Worm (Caenorhabditis elegans) whole organism, early embryonic: Measurements from ENCODE around the gene T19D2.13.

ENCODE experiments used
- B0310.2 ChIP-seq: sonication (generic microtip); optimal IDR thresholded peaks from 2 replicates; lab custom pipeline; 2016; ENCODE audit warnings: mild to moderate bottlenecking, missing genetic modification characterization, missing compliant biosample characterization
- F13C5.2 ChIP-seq: sonication (generic microtip); optimal IDR thresholded peaks from 2 replicates; lab custom pipeline; 2017; ENCODE audit warnings: mild to moderate bottlenecking, missing genetic modification characterization, inconsistent platforms, missing compliant biosample characterization
- aly-1 ChIP-seq: sonication (generic microtip); optimal IDR thresholded peaks from 2 replicates; lab custom pipeline; 2016; ENCODE audit warnings: missing genetic modification characterization, missing compliant biosample characterization
- ama-1 ChIP-seq: fragments of 150-350 bp; optimal IDR thresholded peaks from 2 replicates; lab custom pipeline; 2014
- ceh-13 ChIP-seq: fragments of 200-800 bp; sonication (Bioruptor generic); optimal IDR thresholded peaks from 2 replicates; lab custom pipeline; 2018; ENCODE audit warnings: mild to moderate bottlenecking, missing genetic modification characterization, missing compliant biosample characterization
- ceh-36 ChIP-seq: sonication (generic microtip); optimal IDR thresholded peaks from 2 replicates; lab custom pipeline; 2016; ENCODE audit warnings: missing genetic modification characterization, inconsistent platforms, missing compliant biosample characterization
- ets-7 ChIP-seq: sonication (generic microtip); optimal IDR thresholded peaks from 2 replicates; lab custom pipeline; 2016; ENCODE audit warnings: missing genotype, missing genetic modification characterization, missing compliant biosample characterization
- flt-1 ChIP-seq: fragments of 200-800 bp; sonication (Bioruptor generic); IDR thresholded peaks from 2 replicates; pipeline ENCODE4 v1.3.6; 2022; ENCODE audit warnings: missing genetic modification characterization, missing compliant biosample characterization
- hmbx-1 ChIP-seq: sonication (generic microtip); optimal IDR thresholded peaks from 2 replicates; lab custom pipeline; 2016; ENCODE audit warnings: mild to moderate bottlenecking, missing genetic modification characterization, missing compliant biosample characterization
- hmg-4 ChIP-seq: fragments of 200-800 bp; sonication (Bioruptor generic); optimal IDR thresholded peaks from 2 replicates; lab custom pipeline; 2018; ENCODE audit warnings: mild to moderate bottlenecking, missing genetic modification characterization, missing compliant biosample characterization
- hnd-1 ChIP-seq: sonication (generic microtip); optimal IDR thresholded peaks from 2 replicates; lab custom pipeline; 2016; ENCODE audit warnings: missing genetic modification characterization, missing compliant biosample characterization
- pes-1 ChIP-seq: fragments of 200-800 bp; sonication (Bioruptor generic); IDR thresholded peaks from 2 replicates; pipeline ENCODE4 v1.3.6; 2022; ENCODE audit warnings: missing genetic modification reagents, missing genetic modification characterization, missing compliant biosample characterization
- scrt-1 ChIP-seq: fragments of 200-800 bp; sonication (Bioruptor generic); IDR thresholded peaks from 2 replicates; pipeline ENCODE4 v1.3.6; 2022; ENCODE audit warnings: missing genetic modification characterization, missing compliant biosample characterization
- sea-1 ChIP-seq: fragments of 200-800 bp; sonication (Bioruptor generic); conservative IDR thresholded peaks from 2 replicates; pipeline ENCODE4 v1.3.6; 2022; ENCODE audit warnings: missing genetic modification characterization, missing compliant biosample characterization
- tbx-11 ChIP-seq: fragments of 200-800 bp; sonication (Bioruptor generic); IDR thresholded peaks from 2 replicates; pipeline ENCODE4 v1.3.6; 2022; ENCODE audit warnings: missing genetic modification characterization, missing compliant biosample characterization
- tbx-37 ChIP-seq: fragments of 200-800 bp; sonication (Bioruptor generic); conservative IDR thresholded peaks from 2 replicates; pipeline ENCODE4 v1.3.6; 2022; ENCODE audit warnings: missing genetic modification reagents, missing genetic modification characterization, missing compliant biosample characterization
- tra-4 ChIP-seq: sonication (generic microtip); optimal IDR thresholded peaks from 2 replicates; lab custom pipeline; 2017; ENCODE audit warnings: missing genetic modification characterization, missing compliant biosample characterization

T19D2.13 gene

DNA sequence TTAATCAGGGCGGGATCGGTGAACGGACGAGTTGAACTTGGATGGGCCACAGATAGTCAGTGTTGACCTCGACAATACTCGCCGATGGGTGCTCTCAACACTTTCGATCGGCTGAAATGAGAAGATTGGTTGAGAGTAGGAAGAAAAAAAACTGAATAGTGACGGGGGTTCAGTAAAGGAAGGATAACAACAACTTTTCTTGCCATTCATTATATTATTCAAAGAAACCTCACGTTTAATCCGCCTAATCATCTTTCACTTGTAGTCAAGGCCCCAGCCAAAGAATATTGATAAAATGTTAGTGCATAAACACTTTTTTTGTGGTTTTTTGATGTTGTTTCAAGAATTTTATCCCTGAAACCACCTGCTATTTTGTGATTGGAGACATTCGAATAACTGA, at the start of gene T19D2.13:
Gene T19D2.13, minus strand, starts transcription at position 101 of the 400 bp plus-strand sequence.
- no peak for TF ChIP-seq B0310.2 (tag; lab: Kevin White, UChicago)
- TF ChIP-seq ceh-36 (tag; lab: Kevin White, UChicago) = no peak
- TF ChIP-seq flt-1 (GFP tag; lab: Robert Waterston, UW) = no peak
- TF ChIP-seq hmbx-1 (tag; lab: Kevin White, UChicago) = no peak
- no peak for TF ChIP-seq tra-4 (tag; lab: Kevin White, UChicago)
- no peak for TF ChIP-seq hmg-4 (GFP tag; lab: Kevin White, UChicago)
- TF ChIP-seq scrt-1 = no peak
- TF ChIP-seq sea-1 (GFP tag; lab: Robert Waterston, UW) = no peak

- no peak for TF ChIP-seq ets-7
- TF ChIP-seq hmg-4 (GFP tag; lab: Kevin White, UChicago) = no peak
- no peak for TF ChIP-seq ama-1 (lab: Kevin White, UChicago)
- TF ChIP-seq aly-1 = no peak
- TF ChIP-seq hnd-1 (tag; lab: Kevin White, UChicago) = no peak
- no peak for TF ChIP-seq hmbx-1 (tag; lab: Kevin White, UChicago)
- no peak for TF ChIP-seq scrt-1
- TF ChIP-seq B0310.2 (tag; lab: Kevin White, UChicago) = no peak
- no peak for TF ChIP-seq ceh-36 (tag; lab: Kevin White, UChicago)
- TF ChIP-seq F13C5.2 = no peak
- TF ChIP-seq tbx-11 = no peak
- no peak for TF ChIP-seq ceh-13 (GFP tag; lab: Kevin White, UChicago)
- TF ChIP-seq flt-1 (GFP tag; lab: Robert Waterston, UW) = no peak
- TF ChIP-seq sea-1 (GFP tag; lab: Robert Waterston, UW) = no peak
- TF ChIP-seq tra-4 (tag; lab: Kevin White, UChicago) = no peak
- TF ChIP-seq pes-1 = no peak
- no peak for TF ChIP-seq tbx-37 (GFP tag; lab: Robert Waterston, UW)
These were observed 49.5 kb upstream of the T19D2.13 start for ce11 chrX:3991652-3992051.

- TF ChIP-seq pes-1 (no peak), hnd-1 (tag; lab: Kevin White, UChicago) (no peak), hmbx-1 (tag; lab: Kevin White, UChicago) (no peak), B0310.2 (tag; lab: Kevin White, UChicago) (no peak)
These were observed 48.8 kb upstream of the T19D2.13 start for ce11 chrX:3990941-3991340.

ce11 chrX:3990495-3990894, 48.3 kb upstream of the T19D2.13 start:
- no peak for TF ChIP-seq ceh-13 (GFP tag; lab: Kevin White, UChicago)
- TF ChIP-seq B0310.2 (tag; lab: Kevin White, UChicago) = no peak
- no peak for TF ChIP-seq hmbx-1 (tag; lab: Kevin White, UChicago)
- TF ChIP-seq hnd-1 (tag; lab: Kevin White, UChicago) = no peak
- no peak for TF ChIP-seq tra-4 (tag; lab: Kevin White, UChicago)
- TF ChIP-seq ama-1 (lab: Kevin White, UChicago) = no peak
- no peak for TF ChIP-seq tbx-11
- no peak for TF ChIP-seq tbx-37 (GFP tag; lab: Robert Waterston, UW)
- TF ChIP-seq ceh-36 (tag; lab: Kevin White, UChicago) = no peak
- TF ChIP-seq flt-1 (GFP tag; lab: Robert Waterston, UW) = no peak

DNA sequence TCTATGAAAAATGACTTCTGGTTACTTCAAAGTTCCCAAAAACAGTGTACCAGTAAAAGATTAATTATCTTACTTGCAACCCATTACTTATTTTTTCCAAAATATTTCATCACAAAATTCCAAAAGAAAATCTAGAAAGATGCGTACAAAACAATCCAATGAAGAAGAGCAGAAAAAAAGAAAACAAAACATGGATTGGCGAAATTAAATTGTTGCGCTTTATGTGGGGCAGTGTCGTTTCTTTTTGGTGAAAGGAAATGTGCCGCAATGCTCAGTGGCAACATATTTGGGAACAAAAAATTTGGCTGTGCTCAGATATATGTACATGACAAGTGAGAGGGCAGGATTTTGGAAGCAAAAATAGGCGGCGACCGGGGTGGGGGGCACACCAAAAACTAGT, 46.4 kb upstream of the T19D2.13 start:
- no peak for TF ChIP-seq tbx-11
- TF ChIP-seq sea-1 (GFP tag; lab: Robert Waterston, UW) = no peak
- no peak for TF ChIP-seq B0310.2 (tag; lab: Kevin White, UChicago)

DNA sequence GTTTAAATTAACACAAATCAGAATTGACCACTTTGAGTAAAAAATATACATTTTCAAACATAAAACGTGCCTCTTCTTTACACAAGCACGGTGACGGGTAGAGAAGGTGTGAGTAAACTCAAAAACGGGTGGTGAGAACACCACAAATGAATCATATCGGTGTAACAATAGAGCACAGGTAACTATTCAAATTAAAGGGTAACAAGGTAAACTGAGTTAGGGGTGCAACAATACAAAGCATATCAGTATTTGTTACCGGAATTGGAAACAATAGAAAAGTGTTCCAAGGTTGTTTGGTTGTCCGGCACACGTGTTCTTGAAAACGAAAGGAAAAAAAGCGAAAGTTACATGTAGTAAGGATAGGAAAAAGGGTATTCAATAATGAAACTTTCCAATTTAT, 40.2 kb upstream of the T19D2.13 start:
- no peak for TF ChIP-seq ets-7
- no peak for TF ChIP-seq ceh-36 (tag; lab: Kevin White, UChicago)
- no peak for TF ChIP-seq hnd-1 (tag; lab: Kevin White, UChicago)
- TF ChIP-seq scrt-1 = no peak
- TF ChIP-seq B0310.2 (tag; lab: Kevin White, UChicago) = no peak
- no peak for TF ChIP-seq sea-1 (GFP tag; lab: Robert Waterston, UW)
- no peak for TF ChIP-seq tbx-37 (GFP tag; lab: Robert Waterston, UW)
- no peak for TF ChIP-seq F13C5.2

ce11 chrX:3979146-3979545, 37.0 kb upstream of the T19D2.13 start:
- TF ChIP-seq tra-4 (tag; lab: Kevin White, UChicago) = no peak
- TF ChIP-seq ets-7 = no peak
- no peak for TF ChIP-seq tbx-11
- no peak for TF ChIP-seq sea-1 (GFP tag; lab: Robert Waterston, UW)
- TF ChIP-seq ceh-13 (GFP tag; lab: Kevin White, UChicago) = no peak
- no peak for TF ChIP-seq pes-1
- TF ChIP-seq hmg-4 (GFP tag; lab: Kevin White, UChicago) = no peak
- no peak for TF ChIP-seq hnd-1 (tag; lab: Kevin White, UChicago)
- no peak for TF ChIP-seq F13C5.2
- no peak for TF ChIP-seq ama-1 (lab: Kevin White, UChicago)
- TF ChIP-seq scrt-1 = no peak
- no peak for TF ChIP-seq ceh-36 (tag; lab: Kevin White, UChicago)
- no peak for TF ChIP-seq tbx-37 (GFP tag; lab: Robert Waterston, UW)
- TF ChIP-seq flt-1 (GFP tag; lab: Robert Waterston, UW) = no peak
- TF ChIP-seq hmbx-1 (tag; lab: Kevin White, UChicago) = no peak
- no peak for TF ChIP-seq aly-1
- TF ChIP-seq B0310.2 (tag; lab: Kevin White, UChicago) = no peak

DNA sequence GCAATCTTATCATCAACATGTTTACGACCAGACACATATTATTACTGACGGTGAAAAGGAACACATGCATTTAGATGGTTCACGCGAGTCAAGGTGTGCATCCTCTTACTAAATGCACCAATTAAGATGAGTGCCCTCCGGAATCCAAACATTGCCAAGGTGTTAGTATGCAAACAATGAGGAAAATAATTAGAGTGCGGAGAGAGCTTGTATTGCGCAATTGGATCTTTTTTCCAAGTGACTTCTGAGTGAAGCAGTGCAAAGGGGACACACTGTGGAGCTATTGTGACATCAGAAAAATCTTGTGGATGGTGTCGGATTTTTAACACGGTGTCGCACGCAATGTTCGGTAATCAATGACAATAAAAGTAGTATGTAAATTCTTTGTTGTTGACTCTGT, 35.1 kb upstream of the T19D2.13 start:
- no peak for TF ChIP-seq sea-1 (GFP tag; lab: Robert Waterston, UW)
- TF ChIP-seq ceh-36 (tag; lab: Kevin White, UChicago) = no peak
- TF ChIP-seq ceh-13 (GFP tag; lab: Kevin White, UChicago) = no peak
- TF ChIP-seq ama-1 (lab: Kevin White, UChicago) = no peak
